Worm (Caenorhabditis elegans) whole organism, L4 larva: ENCODE data around the gene C49H3.12.

ENCODE experiments used
- F37D6.2 ChIP-seq: sonication (generic microtip); optimal IDR thresholded peaks from 2 replicates; lab custom pipeline; 2016; ENCODE audit warnings: mild to moderate bottlenecking, missing genetic modification characterization, missing compliant biosample characterization
- F44E2.7 ChIP-seq: fragments of 200-800 bp; sonication (Bioruptor generic); IDR thresholded peaks from 2 replicates; pipeline ENCODE4 v2.1.2; 2022; ENCODE audit warnings: missing genetic modification characterization, missing compliant biosample characterization
- F49E8.2 ChIP-seq: sonication (generic microtip); optimal IDR thresholded peaks from 2 replicates; lab custom pipeline; 2016; ENCODE audit warnings: missing compliant biosample characterization, mild to moderate bottlenecking, missing genetic modification characterization, borderline replicate concordance
- R02D3.7 ChIP-seq: fragments of 150-350 bp; sonication (generic microtip); optimal IDR thresholded peaks from 3 replicates; lab custom pipeline; 2014; ENCODE audit warnings: missing biosample characterization, missing genetic modification characterization
- T20F7.1 ChIP-seq: fragments of 200-800 bp; sonication (Bioruptor generic); optimal IDR thresholded peaks from 2 replicates; lab custom pipeline; 2018; ENCODE audit warnings: mild to moderate bottlenecking, missing genetic modification characterization, missing compliant biosample characterization
- T26A8.4 ChIP-seq: fragments of 200-800 bp; sonication (Bioruptor generic); IDR thresholded peaks from 2 replicates; pipeline ENCODE4 v1.3.6; 2022; ENCODE audit warnings: missing genetic modification characterization, missing compliant biosample characterization
- Y5F2A.4 ChIP-seq: fragments of 200-800 bp; sonication (Bioruptor generic); optimal IDR thresholded peaks from 2 replicates; lab custom pipeline; 2018; ENCODE audit warnings: mild to moderate bottlenecking, missing genetic modification characterization, missing compliant biosample characterization
- Y75B8A.6 ChIP-seq: fragments of 200-800 bp; sonication (Bioruptor generic); IDR thresholded peaks from 2 replicates; pipeline ENCODE4 v1.3.6; 2022; ENCODE audit warnings: missing genetic modification reagents, missing genetic modification characterization, missing compliant biosample characterization
- ZK546.5 ChIP-seq, 2 experiments: sonication (generic microtip); optimal IDR thresholded peaks; 2 replicates each; lab custom pipeline; 2017; ENCODE audit warnings: missing biosample characterization in 2 of 2, missing genetic modification characterization in 2 of 2
- aly-2 ChIP-seq: sonication (generic microtip); optimal IDR thresholded peaks from 2 replicates; lab custom pipeline; 2018; ENCODE audit warnings: missing biosample characterization, missing genetic modification characterization
- ceh-20 ChIP-seq: fragments of 200-800 bp; sonication (Bioruptor generic); IDR thresholded peaks from 2 replicates; pipeline ENCODE4 v1.3.6; 2022; ENCODE audit warnings: missing genetic modification reagents, missing genetic modification characterization, missing compliant biosample characterization
- ceh-28 ChIP-seq: fragments of 150-350 bp; optimal IDR thresholded peaks from 2 replicates; lab custom pipeline; 2014; ENCODE audit warnings: missing biosample characterization, missing genetic modification reagents, missing genetic modification characterization
- ceh-32 ChIP-seq: sonication (generic microtip); optimal IDR thresholded peaks from 2 replicates; lab custom pipeline; 2016; ENCODE audit warnings: mild to moderate bottlenecking, missing genetic modification characterization, missing compliant biosample characterization; ENCODE audit not compliant: poor library complexity
- ceh-82 ChIP-seq: sonication (generic microtip); optimal IDR thresholded peaks from 2 replicates; lab custom pipeline; 2017; ENCODE audit warnings: missing biosample characterization, missing genetic modification characterization
- cey-2 ChIP-seq: sonication (generic microtip); optimal IDR thresholded peaks from 3 replicates; lab custom pipeline; 2017; ENCODE audit warnings: missing genetic modification characterization, mild to moderate bottlenecking, missing compliant biosample characterization, antibody characterized with exemption, borderline replicate concordance; ENCODE audit not compliant: insufficient read depth
- ctbp-1 ChIP-seq: fragments of 200-800 bp; sonication (Bioruptor generic); IDR thresholded peaks from 2 replicates; pipeline ENCODE4 v1.3.6; 2022; ENCODE audit warnings: missing genetic modification reagents, missing genetic modification characterization, missing compliant biosample characterization
- daf-19 ChIP-seq: fragments of 200-800 bp; sonication (Bioruptor generic); conservative IDR thresholded peaks from 2 replicates; pipeline ENCODE4 v1.3.6; 2022; ENCODE audit warnings: missing genetic modification characterization, missing compliant biosample characterization
- daf-8 ChIP-seq: fragments of 200-800 bp; sonication (Bioruptor generic); IDR thresholded peaks from 2 replicates; pipeline ENCODE4 v1.3.6; 2022; ENCODE audit warnings: missing genetic modification characterization, missing compliant biosample characterization
- dmd-6 ChIP-seq: fragments of 200-800 bp; sonication (Bioruptor generic); IDR thresholded peaks from 2 replicates; pipeline ENCODE4 v1.3.6; 2022; ENCODE audit warnings: missing genetic modification reagents, missing genetic modification characterization, missing compliant biosample characterization
- dmd-8 ChIP-seq: fragments of 200-800 bp; sonication (Bioruptor generic); IDR thresholded peaks from 2 replicates; pipeline ENCODE4 v1.3.6; 2022; ENCODE audit warnings: missing genetic modification characterization, missing compliant biosample characterization
- dmd-9 ChIP-seq: fragments of 200-800 bp; sonication (Bioruptor generic); IDR thresholded peaks from 2 replicates; pipeline ENCODE4 v1.3.6; 2022; ENCODE audit warnings: missing genetic modification reagents, missing genetic modification characterization, missing compliant biosample characterization
- duxl-1 ChIP-seq: sonication (generic microtip); optimal IDR thresholded peaks from 2 replicates; lab custom pipeline; 2016; ENCODE audit warnings: mild to moderate bottlenecking, missing genetic modification characterization, moderate library complexity, missing compliant biosample characterization; ENCODE audit not compliant: poor library complexity
- egl-27 ChIP-seq: sonication (generic microtip); optimal IDR thresholded peaks from 3 replicates; lab custom pipeline; 2017; ENCODE audit warnings: missing biosample characterization, missing genetic modification reagents, missing genetic modification characterization
- gei-8 ChIP-seq: fragments of 200-800 bp; sonication (Bioruptor generic); optimal IDR thresholded peaks from 2 replicates; lab custom pipeline; 2018; ENCODE audit warnings: mild to moderate bottlenecking, missing genetic modification characterization, missing compliant biosample characterization
- jun-1 ChIP-seq: fragments of 150-350 bp; optimal IDR thresholded peaks from 2 replicates; lab custom pipeline; 2014; ENCODE audit warnings: missing biosample characterization, missing genetic modification reagents, missing genetic modification characterization
- lim-7 ChIP-seq: fragments of 200-800 bp; sonication (Bioruptor generic); IDR thresholded peaks from 2 replicates; pipeline ENCODE4 v1.3.6; 2022; ENCODE audit warnings: missing genetic modification characterization, missing compliant biosample characterization
- lin-38 ChIP-seq: fragments of 200-800 bp; sonication (Bioruptor generic); IDR thresholded peaks from 2 replicates; pipeline ENCODE4 v1.3.6; 2022; ENCODE audit warnings: missing genetic modification reagents, missing genetic modification characterization, missing compliant biosample characterization
- lir-3 ChIP-seq: sonication (generic microtip); optimal IDR thresholded peaks from 2 replicates; lab custom pipeline; 2016; ENCODE audit warnings: mild to moderate bottlenecking, missing genetic modification characterization, missing compliant biosample characterization
- madf-9 ChIP-seq: fragments of 200-800 bp; sonication (Bioruptor generic); conservative IDR thresholded peaks from 2 replicates; pipeline ENCODE4 v1.3.6; 2022; ENCODE audit warnings: missing genetic modification reagents, missing genetic modification characterization, missing compliant biosample characterization
- mdl-1 ChIP-seq, 2 experiments: fragments of 150-350 bp in 1 of 2; sonication (generic microtip) in 1 of 2; optimal IDR thresholded peaks; 2 replicates each; lab custom pipeline; 2014 to 2017; ENCODE audit warnings: missing biosample characterization in 2 of 2, missing genetic modification characterization in 2 of 2
- mdt-29 ChIP-seq: fragments of 200-800 bp; sonication (Bioruptor generic); IDR thresholded peaks from 2 replicates; pipeline ENCODE4 v1.3.6; 2022; ENCODE audit warnings: missing genetic modification reagents, missing genetic modification characterization, missing compliant biosample characterization
- mxl-2 ChIP-seq: fragments of 200-800 bp; sonication (Bioruptor generic); conservative IDR thresholded peaks from 2 replicates; pipeline ENCODE4 v1.3.6; 2022; ENCODE audit warnings: missing genetic modification reagents, missing genetic modification characterization, missing compliant biosample characterization
- mxl-3 ChIP-seq: fragments of 200-800 bp; sonication (Bioruptor generic); optimal IDR thresholded peaks from 2 replicates; lab custom pipeline; 2018; ENCODE audit warnings: mild to moderate bottlenecking, missing genetic modification characterization, missing compliant biosample characterization
- nhr-10 ChIP-seq: fragments of 150-350 bp; optimal IDR thresholded peaks from 2 replicates; lab custom pipeline; 2014; ENCODE audit warnings: missing biosample characterization, missing genetic modification characterization
- nhr-11 ChIP-seq: fragments of 150-350 bp; optimal IDR thresholded peaks from 2 replicates; lab custom pipeline; 2014; ENCODE audit warnings: missing biosample characterization, missing genetic modification characterization
- nhr-111 ChIP-seq: fragments of 200-800 bp; sonication (Bioruptor generic); optimal IDR thresholded peaks from 2 replicates; lab custom pipeline; 2018; ENCODE audit warnings: mild to moderate bottlenecking, missing genetic modification characterization, missing compliant biosample characterization
- nhr-41 ChIP-seq: fragments of 200-800 bp; sonication (Bioruptor generic); IDR thresholded peaks from 2 replicates; pipeline ENCODE4 v1.3.6; 2022; ENCODE audit warnings: missing genetic modification reagents, missing genetic modification characterization, missing compliant biosample characterization
- nhr-42 ChIP-seq: fragments of 200-800 bp; sonication (Bioruptor generic); IDR thresholded peaks from 2 replicates; pipeline ENCODE4 v1.3.6; 2022; ENCODE audit warnings: missing genetic modification characterization, missing compliant biosample characterization
- nhr-6 ChIP-seq: fragments of 150-350 bp; optimal IDR thresholded peaks from 2 replicates; lab custom pipeline; 2014; ENCODE audit warnings: missing biosample characterization, missing genetic modification characterization
- pqm-1 ChIP-seq: sonication (generic microtip); optimal IDR thresholded peaks from 2 replicates; lab custom pipeline; 2017; ENCODE audit warnings: missing biosample characterization, missing genetic modification characterization
- sdz-12 ChIP-seq: fragments of 200-800 bp; sonication (Bioruptor generic); optimal IDR thresholded peaks from 2 replicates; lab custom pipeline; 2018; ENCODE audit warnings: mild to moderate bottlenecking, missing genetic modification characterization, missing compliant biosample characterization
- set-16 ChIP-seq: fragments of 200-800 bp; sonication (Bioruptor generic); IDR thresholded peaks from 2 replicates; pipeline ENCODE4 v1.3.6; 2022; ENCODE audit warnings: missing genetic modification reagents, missing genetic modification characterization, missing compliant biosample characterization
- skn-1 ChIP-seq: fragments of 150-350 bp; optimal IDR thresholded peaks from 2 replicates; lab custom pipeline; 2014; ENCODE audit warnings: missing biosample characterization, missing genetic modification characterization
- snpc-4 ChIP-seq: fragments of 150-350 bp; optimal IDR thresholded peaks from 2 replicates; lab custom pipeline; 2014; ENCODE audit warnings: missing biosample characterization, missing genetic modification characterization
- tag-97 ChIP-seq: fragments of 200-800 bp; sonication (Bioruptor generic); IDR thresholded peaks from 2 replicates; pipeline ENCODE4 v1.3.6; 2022; ENCODE audit warnings: missing genetic modification characterization, missing compliant biosample characterization
- tra-1 ChIP-seq: fragments of 200-800 bp; sonication (Bioruptor generic); IDR thresholded peaks from 2 replicates; pipeline ENCODE4 v1.3.6; 2022; ENCODE audit warnings: missing genetic modification reagents, missing genetic modification characterization, missing compliant biosample characterization
- unc-130 ChIP-seq: sonication (generic microtip); optimal IDR thresholded peaks from 2 replicates; lab custom pipeline; 2016; ENCODE audit warnings: missing genetic modification reagents, missing genetic modification characterization, missing compliant biosample characterization
- unc-62 ChIP-seq, 3 experiments: fragments of 150-350 bp in 1 of 3; sonication (generic microtip); optimal IDR thresholded peaks in 2 of 3; peaks in 1 of 3; 1 replicate in 1 of 3; 2 replicates in 2 of 3; lab custom pipeline; 2014 to 2017; ENCODE audit warnings: missing biosample characterization in 3 of 3, missing genetic modification characterization in 3 of 3, missing genetic modification reagents in 3 of 3, missing genotype in 1 of 3
- zag-1 ChIP-seq: fragments of 150-350 bp; optimal IDR thresholded peaks from 2 replicates; lab custom pipeline; 2014; ENCODE audit warnings: missing biosample characterization, missing genetic modification characterization
- zfp-2 ChIP-seq: sonication (generic microtip); optimal IDR thresholded peaks from 2 replicates; lab custom pipeline; 2016; ENCODE audit warnings: mild to moderate bottlenecking, missing genetic modification characterization, missing compliant biosample characterization
- zip-11 ChIP-seq: fragments of 200-800 bp; sonication (Bioruptor generic); IDR thresholded peaks from 2 replicates; pipeline ENCODE4 v1.3.6; 2022; ENCODE audit warnings: missing genetic modification characterization, missing compliant biosample characterization
- zip-2 ChIP-seq: fragments of 150-350 bp; optimal IDR thresholded peaks from 2 replicates; lab custom pipeline; 2014; ENCODE audit warnings: missing biosample characterization, missing genetic modification characterization

The C49H3.12 gene

ce11 chrIV:7961889-7962342, 34.8 kb upstream of the C49H3.12 start (continued):
- TF ChIP-seq tag-97 = no peak
- TF ChIP-seq F44E2.7 (GFP tag; lab: Robert Waterston, UW) = no peak
- no peak for TF ChIP-seq tra-1
- TF ChIP-seq zip-2 (tag; lab: Kevin White, UChicago) = no peak
- TF ChIP-seq T26A8.4 (GFP tag; lab: Robert Waterston, UW) = no peak
- TF ChIP-seq R02D3.7 = no peak
- TF ChIP-seq ceh-20 (GFP tag; lab: Robert Waterston, UW) = no peak
- no peak for TF ChIP-seq Y75B8A.6 (GFP tag; lab: Robert Waterston, UW)
- no peak for TF ChIP-seq nhr-41 (GFP tag; lab: Robert Waterston, UW)
- TF ChIP-seq mdl-1 (tag; optimal IDR thresholded peaks at IDR 0.05; lab: Kevin White, UChicago) = no peak
- no peak for TF ChIP-seq F37D6.2
- no peak for TF ChIP-seq zag-1
- no peak for TF ChIP-seq pqm-1
- TF ChIP-seq mxl-2 (GFP tag; lab: Robert Waterston, UW) = no peak
- TF ChIP-seq egl-27 = no peak
- TF ChIP-seq daf-19 = no peak
- peak; percentile 75 for TF ChIP-seq lin-38 (GFP tag; lab: Robert Waterston, UW)
- TF ChIP-seq nhr-10 (tag; lab: Kevin White, UChicago) = no peak
- peak; percentile 28; the same call in 1 of the 2 replicates for TF ChIP-seq ctbp-1 (GFP tag; lab: Robert Waterston, UW)
- TF ChIP-seq unc-130 (GFP tag; lab: Kevin White, UChicago) = peak; percentile 73
- TF ChIP-seq dmd-6 = no peak
- TF ChIP-seq dmd-9 (GFP tag; lab: Robert Waterston, UW) = no peak
- TF ChIP-seq dmd-8 = 0 out of 2 replicates have a peak, but pooled peaks have one; percentile 21
- TF ChIP-seq lim-7 (GFP tag; lab: Robert Waterston, UW) = no peak
- no peak for TF ChIP-seq ZK546.5 (tag; optimal IDR thresholded peaks at IDR 0.05; lab: Kevin White, UChicago)
- TF ChIP-seq snpc-4 (tag; lab: Kevin White, UChicago) = no peak
- no peak for TF ChIP-seq aly-2 (tag; lab: Kevin White, UChicago)
- TF ChIP-seq madf-9 = no peak
- peak; percentile 6 for TF ChIP-seq gei-8 (GFP tag; lab: Kevin White, UChicago)
- TF ChIP-seq ceh-32 (tag; lab: Kevin White, UChicago) = no peak
- no peak for TF ChIP-seq unc-62 (GFP tag; optimal IDR thresholded peaks at IDR 0.05 in 1 of 2; lab: Kevin White, UChicago)
- no peak for TF ChIP-seq unc-62 (tag; optimal IDR thresholded peaks at IDR 0.05; lab: Kevin White, UChicago)
- TF ChIP-seq set-16 = no peak
- no peak for TF ChIP-seq zfp-2
- no peak for TF ChIP-seq zip-11 (GFP tag; lab: Robert Waterston, UW)
- no peak for TF ChIP-seq T20F7.1 (GFP tag; lab: Kevin White, UChicago)
- TF ChIP-seq mdt-29 = no peak
- TF ChIP-seq sdz-12 = no peak
- no peak for TF ChIP-seq nhr-111 (GFP tag; lab: Kevin White, UChicago)
- TF ChIP-seq nhr-11 (tag; lab: Kevin White, UChicago) = no peak
- no peak for TF ChIP-seq lir-3
- TF ChIP-seq ceh-82 (tag; lab: Kevin White, UChicago) = no peak
- TF ChIP-seq nhr-42 (GFP tag; lab: Robert Waterston, UW) = no peak
- TF ChIP-seq daf-8 (GFP tag; lab: Robert Waterston, UW) = no peak
- no peak for TF ChIP-seq cey-2 (tag; lab: Kevin White, UChicago)
- no peak for TF ChIP-seq nhr-6 (tag; lab: Kevin White, UChicago)
- peak; percentile 94 for TF ChIP-seq F49E8.2 (tag; lab: Kevin White, UChicago)
- TF ChIP-seq mxl-3 (GFP tag; lab: Kevin White, UChicago) = no peak
- no peak for TF ChIP-seq ceh-28 (tag; lab: Kevin White, UChicago)
- no peak for TF ChIP-seq jun-1 (tag; lab: Kevin White, UChicago)
- TF ChIP-seq Y5F2A.4 = peak; percentile 26
- TF ChIP-seq skn-1 = no peak
- peak; percentile 60 for TF ChIP-seq duxl-1 (tag; lab: Kevin White, UChicago)
